Worm (Caenorhabditis elegans) whole organism, L4 larva: Measurements from ENCODE around the gene Y73C8B.2.

Experiments
- R02D3.7 ChIP-seq: fragments of 150-350 bp; sonication (generic microtip); optimal IDR thresholded peaks from 3 replicates; lab custom pipeline; 2014; ENCODE audit warnings: missing biosample characterization, missing genetic modification characterization
- ZK546.5 ChIP-seq, 2 experiments: sonication (generic microtip); optimal IDR thresholded peaks; 2 replicates each; lab custom pipeline; 2017; ENCODE audit warnings: missing biosample characterization in 2 of 2, missing genetic modification characterization in 2 of 2
- aly-2 ChIP-seq: sonication (generic microtip); optimal IDR thresholded peaks from 2 replicates; lab custom pipeline; 2018; ENCODE audit warnings: missing biosample characterization, missing genetic modification characterization
- egl-27 ChIP-seq: sonication (generic microtip); optimal IDR thresholded peaks from 3 replicates; lab custom pipeline; 2017; ENCODE audit warnings: missing biosample characterization, missing genetic modification reagents, missing genetic modification characterization
- lin-13 ChIP-seq: fragments of 150-350 bp; optimal IDR thresholded peaks from 2 replicates; lab custom pipeline; 2014; ENCODE audit warnings: missing biosample characterization, missing genetic modification reagents, missing genetic modification characterization
- zag-1 ChIP-seq: fragments of 150-350 bp; optimal IDR thresholded peaks from 2 replicates; lab custom pipeline; 2014; ENCODE audit warnings: missing biosample characterization, missing genetic modification characterization

ce11 chrV:3149910-3150428 lies 44.8 kb downstream of the Y73C8B.2 start:
- no peak for TF ChIP-seq ZK546.5 (tag; optimal IDR thresholded peaks at IDR 0.05; lab: Kevin White, UChicago)
- TF ChIP-seq egl-27 (tag; lab: Kevin White, UChicago) = no peak
- TF ChIP-seq lin-13 = no peak
- TF ChIP-seq aly-2 (tag; lab: Kevin White, UChicago) = no peak
- no peak for TF ChIP-seq zag-1
- TF ChIP-seq R02D3.7 (tag; lab: Kevin White, UChicago) = no peak
